Fruit fly (Drosophila melanogaster) whole organism, prepupa: ENCODE results near the gene ctp.
A peak's percentile ranks its signal among the peaks of the same experiment; 100 is the strongest.

ENCODE experiments used
- Blimp-1 ChIP-seq: fragments of 200-800 bp; sonication (Bioruptor generic); optimal IDR thresholded peaks from 3 replicates; lab custom pipeline; 2017; ENCODE audit warnings: missing biosample characterization, missing genetic modification characterization, mild to moderate bottlenecking, moderate library complexity, missing genetic modification reagents
- CG10631 ChIP-seq: fragments of 200-800 bp; sonication (Bioruptor generic); optimal IDR thresholded peaks from 2 replicates; lab custom pipeline; 2016; ENCODE audit warnings: missing biosample characterization, missing genetic modification characterization
- CG10669 ChIP-seq: fragments of 200-800 bp; sonication (Bioruptor generic); optimal IDR thresholded peaks from 3 replicates; lab custom pipeline; 2018; ENCODE audit warnings: missing biosample characterization, mild to moderate bottlenecking, missing genetic modification characterization, moderate library complexity
- CG11294 ChIP-seq: fragments of 200-800 bp; sonication (Bioruptor generic); IDR thresholded peaks from 2 replicates; pipeline ENCODE4 v1.3.6; 2022; ENCODE audit warnings: missing biosample characterization, missing genetic modification characterization
- CG15336 ChIP-seq: fragments of 200-800 bp; sonication (Bioruptor generic); IDR thresholded peaks from 2 replicates; pipeline ENCODE4 v1.3.6; 2022; ENCODE audit warnings: missing biosample characterization, missing genetic modification characterization
- CG3032 ChIP-seq: fragments of 200-800 bp; optimal IDR thresholded peaks from 2 replicates; lab custom pipeline; 2019; ENCODE audit warnings: missing biosample characterization, mild to moderate bottlenecking, missing genetic modification characterization, moderate library complexity
- CG31627 ChIP-seq: fragments of 200-800 bp; sonication (Bioruptor generic); optimal IDR thresholded peaks from 3 replicates; lab custom pipeline; 2016; ENCODE audit warnings: missing biosample characterization, missing genetic modification characterization
- CG32006 ChIP-seq: fragments of 200-800 bp; sonication (Bioruptor generic); optimal IDR thresholded peaks from 3 replicates; lab custom pipeline; 2017; ENCODE audit warnings: missing biosample characterization, mild to moderate bottlenecking, missing genetic modification characterization
- CG34406 ChIP-seq: fragments of 200-800 bp; sonication (Bioruptor generic); optimal IDR thresholded peaks from 3 replicates; lab custom pipeline; 2016; ENCODE audit warnings: missing biosample characterization, missing genetic modification characterization
- CG3919 ChIP-seq: fragments of 200-800 bp; sonication (Bioruptor generic); optimal IDR thresholded peaks from 3 replicates; lab custom pipeline; 2016; ENCODE audit warnings: missing biosample characterization, missing genetic modification characterization
- CG4318 ChIP-seq: fragments of 200-800 bp; sonication (Bioruptor generic); optimal IDR thresholded peaks from 3 replicates; lab custom pipeline; 2017; ENCODE audit warnings: missing biosample characterization, mild to moderate bottlenecking, missing genetic modification characterization
- CG6163 ChIP-seq: fragments of 200-800 bp; sonication (Bioruptor generic); IDR thresholded peaks from 3 replicates; pipeline ENCODE4 v1.3.6; 2022; ENCODE audit warnings: missing biosample characterization, missing genetic modification characterization
- CG6792 ChIP-seq: fragments of 200-800 bp; sonication (Bioruptor generic); optimal IDR thresholded peaks from 3 replicates; lab custom pipeline; 2016; ENCODE audit warnings: missing biosample characterization, missing genetic modification characterization
- CG6808 ChIP-seq: fragments of 200-800 bp; sonication (Bioruptor generic); optimal IDR thresholded peaks from 3 replicates; lab custom pipeline; 2017; ENCODE audit warnings: missing biosample characterization, missing genetic modification characterization, mild to moderate bottlenecking, moderate library complexity, missing genetic modification reagents
- CG8319 ChIP-seq: fragments of 200-800 bp; sonication (Bioruptor generic); optimal IDR thresholded peaks from 3 replicates; lab custom pipeline; 2016; ENCODE audit warnings: missing biosample characterization, missing genetic modification characterization
- CG8632 ChIP-seq: fragments of 200-800 bp; sonication (Bioruptor generic); optimal IDR thresholded peaks from 3 replicates; lab custom pipeline; 2016; ENCODE audit warnings: missing biosample characterization, missing genetic modification characterization
- CG9139 ChIP-seq: fragments of 200-800 bp; sonication (Bioruptor generic); optimal IDR thresholded peaks from 3 replicates; lab custom pipeline; 2017; ENCODE audit warnings: missing biosample characterization, mild to moderate bottlenecking, missing genetic modification characterization
- Eip78C ChIP-seq: fragments of 200-800 bp; sonication (Bioruptor generic); peaks from one replicate; lab custom pipeline; 2016; ENCODE audit warnings: missing biosample characterization, missing genetic modification characterization
- Ets21C ChIP-seq: fragments of 200-800 bp; sonication (Bioruptor generic); optimal IDR thresholded peaks from 3 replicates; lab custom pipeline; 2016; ENCODE audit warnings: missing biosample characterization, missing genetic modification characterization
- Ets96B ChIP-seq: fragments of 200-800 bp; optimal IDR thresholded peaks from 2 replicates; lab custom pipeline; 2019; ENCODE audit warnings: missing biosample characterization, mild to moderate bottlenecking, missing genetic modification characterization, moderate library complexity
- Sox102F ChIP-seq: fragments of 200-800 bp; sonication (Bioruptor generic); optimal IDR thresholded peaks from 2 replicates; lab custom pipeline; 2016; ENCODE audit warnings: missing biosample characterization, mild to moderate bottlenecking, missing genetic modification characterization
- Sox15 ChIP-seq: fragments of 200-800 bp; sonication (Bioruptor generic); optimal IDR thresholded peaks from 3 replicates; lab custom pipeline; 2016; ENCODE audit warnings: missing biosample characterization, missing genetic modification characterization
- achi ChIP-seq: fragments of 200-800 bp; sonication (Bioruptor generic); optimal IDR thresholded peaks from 3 replicates; lab custom pipeline; 2016; ENCODE audit warnings: missing biosample characterization, missing genetic modification characterization
- acj6 ChIP-seq: fragments of 200-800 bp; sonication (Bioruptor generic); optimal IDR thresholded peaks from 3 replicates; lab custom pipeline; 2016; ENCODE audit warnings: missing biosample characterization, missing genetic modification characterization
- cyc ChIP-seq: fragments of 200-800 bp; sonication (Bioruptor generic); optimal IDR thresholded peaks from 3 replicates; lab custom pipeline; 2016; ENCODE audit warnings: missing biosample characterization, missing genetic modification characterization
- dsx ChIP-seq: fragments of 200-800 bp; optimal IDR thresholded peaks from 3 replicates; lab custom pipeline; 2019; ENCODE audit warnings: missing biosample characterization, mild to moderate bottlenecking, missing genetic modification characterization, moderate library complexity; ENCODE audit not compliant: poor library complexity, severe bottlenecking
- eg ChIP-seq: fragments of 200-800 bp; sonication (Bioruptor generic); IDR thresholded peaks from 3 replicates; pipeline ENCODE4 v1.3.6; 2022; ENCODE audit warnings: missing biosample characterization, missing genetic modification characterization
- esn ChIP-seq: fragments of 200-800 bp; sonication (Bioruptor generic); optimal IDR thresholded peaks from 2 replicates; lab custom pipeline; 2016; ENCODE audit warnings: missing biosample characterization, mild to moderate bottlenecking, missing genetic modification characterization, moderate library complexity
- fd85E ChIP-seq: fragments of 200-800 bp; sonication (Bioruptor generic); optimal IDR thresholded peaks from 3 replicates; lab custom pipeline; 2016; ENCODE audit warnings: missing biosample characterization, missing genetic modification characterization
- fkh ChIP-seq: fragments of 200-800 bp; sonication (Bioruptor generic); optimal IDR thresholded peaks from 3 replicates; lab custom pipeline; 2017; ENCODE audit warnings: missing biosample characterization, mild to moderate bottlenecking, missing genetic modification characterization, moderate library complexity
- net ChIP-seq: fragments of 200-800 bp; sonication (Bioruptor generic); optimal IDR thresholded peaks from 3 replicates; lab custom pipeline; 2016; ENCODE audit warnings: missing biosample characterization, missing genetic modification characterization
- spab ChIP-seq: fragments of 200-800 bp; sonication (Bioruptor generic); optimal IDR thresholded peaks from 2 replicates; lab custom pipeline; 2017; ENCODE audit warnings: missing biosample characterization, mild to moderate bottlenecking, missing genetic modification characterization, missing genetic modification reagents
- ss ChIP-seq, 2 experiments: fragments of 200-800 bp; sonication (Bioruptor generic); optimal IDR thresholded peaks; 2 replicates in 1 of 2; 3 replicates in 1 of 2; lab custom pipeline; 2017 to 2018; ENCODE audit warnings: mild to moderate bottlenecking in 2 of 2, missing biosample characterization in 2 of 2, missing genetic modification characterization in 2 of 2, moderate library complexity in 1 of 2
- svp ChIP-seq: fragments of 200-800 bp; sonication (Bioruptor generic); peaks from one replicate; lab custom pipeline; 2016; ENCODE audit warnings: missing biosample characterization, missing genetic modification characterization
- topi ChIP-seq: fragments of 200-800 bp; sonication (Bioruptor generic); optimal IDR thresholded peaks from 3 replicates; lab custom pipeline; 2016; ENCODE audit warnings: missing biosample characterization, missing genetic modification characterization
- vri ChIP-seq: fragments of 200-800 bp; sonication (Bioruptor generic); optimal IDR thresholded peaks from 3 replicates; lab custom pipeline; 2016; ENCODE audit warnings: missing biosample characterization, mild to moderate bottlenecking, missing genetic modification characterization

ctp gene

dm6 chrX:4669438-4669837, 18.2 kb upstream of the ctp start (continued):
- TF ChIP-seq CG15336: 0 out of 2 replicates have a peak, but pooled peaks have one; percentile 36
- no peak for TF ChIP-seq acj6
- no peak for TF ChIP-seq CG3032 (tag; lab: Kevin White, UChicago)
- no peak for TF ChIP-seq cyc (GFP tag; lab: Kevin White, UChicago)
- TF ChIP-seq spab (GFP tag; lab: Kevin White, UChicago): no peak
- TF ChIP-seq CG10631 (GFP tag; lab: Kevin White, UChicago): no peak
- TF ChIP-seq esn (GFP tag; lab: Kevin White, UChicago): no peak
- TF ChIP-seq vri: no peak
- TF ChIP-seq CG3919 (GFP tag; lab: Kevin White, UChicago): no peak
- TF ChIP-seq topi (GFP tag; lab: Kevin White, UChicago): no peak
- no peak for TF ChIP-seq fd85E (GFP tag; lab: Kevin White, UChicago)
- no peak for TF ChIP-seq CG31627 (GFP tag; lab: Kevin White, UChicago)
- TF ChIP-seq Sox102F (GFP tag; lab: Kevin White, UChicago): no peak

DNA sequence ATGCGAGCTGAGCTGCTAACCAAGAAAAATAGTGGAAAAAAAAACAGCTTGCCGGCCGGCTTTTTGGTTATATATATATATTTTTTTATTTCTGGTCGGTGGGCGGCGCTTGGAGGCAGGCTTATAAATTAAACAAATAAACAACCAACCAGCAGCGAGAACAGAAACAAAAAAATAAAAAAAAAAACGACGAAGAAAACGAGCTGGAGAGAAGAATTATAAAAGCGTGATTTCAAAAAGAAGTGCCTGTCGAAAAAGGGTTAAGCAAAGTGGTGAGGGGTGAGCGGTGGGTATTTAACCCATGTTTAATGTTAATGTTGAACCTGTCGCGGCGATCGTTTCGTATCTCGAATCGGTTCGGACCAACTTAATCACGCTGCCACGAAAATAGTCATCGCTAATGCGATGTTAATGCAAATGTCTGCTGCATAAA, 16.4 kb upstream of the ctp start:
- no peak for TF ChIP-seq CG8319 (GFP tag; lab: Kevin White, UChicago)
- peak; percentile 11 to 65 for TF ChIP-seq ss (GFP tag; optimal IDR thresholded peaks at IDR 0.05; lab: Kevin White, UChicago)
- TF ChIP-seq CG8632: no peak
- peak; percentile 0 for TF ChIP-seq fkh (GFP tag; lab: Kevin White, UChicago)
- no peak for TF ChIP-seq Sox15 (GFP tag; lab: Kevin White, UChicago)
- peak; percentile 42 for TF ChIP-seq CG9139 (GFP tag; lab: Kevin White, UChicago)
- TF ChIP-seq CG10669: peak; percentile 12
- TF ChIP-seq CG6808 (GFP tag; lab: Kevin White, UChicago): peak; percentile 53
- TF ChIP-seq CG6163 (GFP tag; lab: Robert Waterston, UW): peak; percentile 53
- TF ChIP-seq Eip78C (GFP tag; lab: Kevin White, UChicago): peak; percentile 23
- peak; percentile 2 for TF ChIP-seq Sox102F (GFP tag; lab: Kevin White, UChicago)
- TF ChIP-seq Ets96B (tag; lab: Kevin White, UChicago): no peak

dm6 chrX:4675054-4675453, 12.5 kb upstream of the ctp start:
- TF ChIP-seq Ets21C (GFP tag; lab: Kevin White, UChicago): no peak
- TF ChIP-seq CG10669: no peak

- TF ChIP-seq CG6792 (peak; percentile 5), dsx (no peak), ss (GFP tag; optimal IDR thresholded peaks at IDR 0.05; lab: Kevin White, UChicago) (peak in 1 of 2 experiments; percentile 55), eg (GFP tag; lab: Robert Waterston, UW) (0 out of 3 replicates have a peak, but pooled peaks have one; percentile 21), Blimp-1 (GFP tag; lab: Kevin White, UChicago) (peak; percentile 33), CG34406 (peak; percentile 11), fd85E (GFP tag; lab: Kevin White, UChicago) (no peak), topi (GFP tag; lab: Kevin White, UChicago) (peak; percentile 6), CG10631 (GFP tag; lab: Kevin White, UChicago) (peak; percentile 27), CG32006 (GFP tag; lab: Kevin White, UChicago) (no peak), vri (peak; percentile 59), CG4318 (no peak), CG6163 (GFP tag; lab: Robert Waterston, UW) (0 out of 3 replicates have a peak, but pooled peaks have one; percentile 34), svp (peak; percentile 52), esn (GFP tag; lab: Kevin White, UChicago) (peak; percentile 30), spab (GFP tag; lab: Kevin White, UChicago) (no peak), fkh (GFP tag; lab: Kevin White, UChicago) (no peak), Eip78C (GFP tag; lab: Kevin White, UChicago) (peak; percentile 34), net (GFP tag; lab: Kevin White, UChicago) (peak; percentile 12), CG9139 (GFP tag; lab: Kevin White, UChicago) (peak; percentile 22), achi (GFP tag; lab: Kevin White, UChicago) (no peak), CG11294 (GFP tag; lab: Robert Waterston, UW) (no peak)
Observed at dm6 chrX:4677427-4677826, 10.2 kb upstream of the ctp start.
